Worm (Caenorhabditis elegans) whole organism, late embryonic: ENCODE results near the gene F55B11.5.

Experiments used
- C38D4.7 ChIP-seq: fragments of 200-800 bp; sonication (Bioruptor generic); optimal IDR thresholded peaks from 2 replicates; lab custom pipeline; 2018; ENCODE audit warnings: mild to moderate bottlenecking, missing genetic modification characterization, moderate library complexity, missing compliant biosample characterization
- F13H6.1 ChIP-seq: sonication (generic microtip); optimal IDR thresholded peaks from 2 replicates; lab custom pipeline; 2016; ENCODE audit warnings: missing genetic modification characterization, missing compliant biosample characterization
- K02D7.2 ChIP-seq: sonication (generic microtip); optimal IDR thresholded peaks from 2 replicates; lab custom pipeline; 2017; ENCODE audit warnings: mild to moderate bottlenecking, missing genetic modification characterization, missing compliant biosample characterization
- T23F11.4 ChIP-seq: fragments of 200-800 bp; sonication (Bioruptor generic); optimal IDR thresholded peaks from 2 replicates; lab custom pipeline; 2018; ENCODE audit warnings: mild to moderate bottlenecking, missing genetic modification characterization, missing compliant biosample characterization
- Y22D7AL.16 ChIP-seq: sonication (generic microtip); optimal IDR thresholded peaks from 2 replicates; lab custom pipeline; 2016; ENCODE audit warnings: missing genetic modification characterization, missing compliant biosample characterization
- ama-1 ChIP-seq: fragments of 150-350 bp; optimal IDR thresholded peaks from 2 replicates; lab custom pipeline; 2014
- ceh-22 ChIP-seq: sonication (generic microtip); optimal IDR thresholded peaks from 2 replicates; lab custom pipeline; 2017; ENCODE audit warnings: missing biosample characterization, missing genetic modification characterization
- ceh-31 ChIP-seq: sonication (generic microtip); optimal IDR thresholded peaks from 2 replicates; lab custom pipeline; 2016; ENCODE audit warnings: missing genetic modification characterization, missing compliant biosample characterization
- ceh-6 ChIP-seq: fragments of 200-800 bp; sonication (Bioruptor generic); optimal IDR thresholded peaks from 2 replicates; lab custom pipeline; 2018; ENCODE audit warnings: mild to moderate bottlenecking, missing genetic modification characterization, missing compliant biosample characterization
- che-1 ChIP-seq: sonication (generic microtip); optimal IDR thresholded peaks from 2 replicates; lab custom pipeline; 2016; ENCODE audit warnings: mild to moderate bottlenecking, missing genetic modification characterization, missing compliant biosample characterization
- dmd-4 ChIP-seq: sonication (generic microtip); optimal IDR thresholded peaks from 2 replicates; lab custom pipeline; 2016; ENCODE audit warnings: borderline replicate concordance, missing genetic modification characterization, missing compliant biosample characterization
- elt-2 ChIP-seq: sonication (generic microtip); optimal IDR thresholded peaks from 2 replicates; lab custom pipeline; 2016; ENCODE audit warnings: missing genetic modification reagents, missing genetic modification characterization, missing compliant biosample characterization
- ets-4 ChIP-seq: sonication (generic microtip); optimal IDR thresholded peaks from 2 replicates; lab custom pipeline; 2016; ENCODE audit warnings: missing genetic modification characterization, missing compliant biosample characterization
- fkh-6 ChIP-seq: sonication (generic microtip); optimal IDR thresholded peaks from 2 replicates; lab custom pipeline; 2016; ENCODE audit warnings: missing genetic modification characterization, missing compliant biosample characterization
- hlh-13 ChIP-seq: fragments of 200-800 bp; sonication (Bioruptor generic); optimal IDR thresholded peaks from 2 replicates; lab custom pipeline; 2018; ENCODE audit warnings: mild to moderate bottlenecking, missing genetic modification characterization, missing compliant biosample characterization
- hlh-15 ChIP-seq: sonication (generic microtip); optimal IDR thresholded peaks from 2 replicates; lab custom pipeline; 2016; ENCODE audit warnings: missing genetic modification characterization, missing compliant biosample characterization
- hlh-30 ChIP-seq: sonication (generic microtip); optimal IDR thresholded peaks from 2 replicates; lab custom pipeline; 2017; ENCODE audit warnings: antibody characterized with exemption, missing genetic modification characterization, missing compliant biosample characterization; ENCODE audit not compliant: insufficient read depth
- hlh-6 ChIP-seq: sonication (generic microtip); optimal IDR thresholded peaks from 2 replicates; lab custom pipeline; 2016; ENCODE audit warnings: missing genotype, missing genetic modification characterization, missing compliant biosample characterization
- hlh-8 ChIP-seq: sonication (generic microtip); optimal IDR thresholded peaks from 2 replicates; lab custom pipeline; 2016; ENCODE audit warnings: missing genotype, missing genetic modification characterization, missing compliant biosample characterization
- lim-6 ChIP-seq: sonication (generic microtip); optimal IDR thresholded peaks from 2 replicates; lab custom pipeline; 2016; ENCODE audit warnings: missing genetic modification characterization, missing compliant biosample characterization
- odd-2 ChIP-seq: sonication (generic microtip); optimal IDR thresholded peaks from 2 replicates; lab custom pipeline; 2017; ENCODE audit warnings: antibody characterized with exemption, mild to moderate bottlenecking, missing genetic modification characterization, missing compliant biosample characterization
- pag-3 ChIP-seq: sonication (generic microtip); optimal IDR thresholded peaks from 2 replicates; lab custom pipeline; 2016; ENCODE audit warnings: missing compliant biosample characterization, missing genetic modification characterization, borderline replicate concordance
- pat-9 ChIP-seq: fragments of 200-800 bp; sonication (Bioruptor generic); optimal IDR thresholded peaks from 2 replicates; lab custom pipeline; 2018; ENCODE audit warnings: mild to moderate bottlenecking, missing genetic modification characterization, moderate library complexity, missing compliant biosample characterization
- pax-1 ChIP-seq: fragments of 150-350 bp; optimal IDR thresholded peaks from 2 replicates; lab custom pipeline; 2014; ENCODE audit warnings: missing biosample characterization, missing genetic modification characterization
- pqm-1 ChIP-seq: sonication (generic microtip); optimal IDR thresholded peaks from 2 replicates; lab custom pipeline; 2016; ENCODE audit warnings: missing genetic modification characterization, missing compliant biosample characterization
- ref-2 ChIP-seq: sonication (generic microtip); optimal IDR thresholded peaks from 2 replicates; lab custom pipeline; 2016; ENCODE audit warnings: missing genetic modification characterization, missing compliant biosample characterization
- sdc-2 ChIP-seq: sonication (generic microtip); optimal IDR thresholded peaks from 2 replicates; lab custom pipeline; 2016; ENCODE audit warnings: missing genotype, missing genetic modification characterization, missing compliant biosample characterization
- sox-4 ChIP-seq: sonication (generic microtip); optimal IDR thresholded peaks from 2 replicates; lab custom pipeline; 2017; ENCODE audit warnings: mild to moderate bottlenecking, missing genetic modification characterization, inconsistent platforms, missing compliant biosample characterization
- syd-9 ChIP-seq: sonication (generic microtip); optimal IDR thresholded peaks from 2 replicates; lab custom pipeline; 2016; ENCODE audit warnings: mild to moderate bottlenecking, missing genetic modification characterization, moderate library complexity, missing compliant biosample characterization
- tbx-2 ChIP-seq: sonication (generic microtip); optimal IDR thresholded peaks from 2 replicates; lab custom pipeline; 2016; ENCODE audit warnings: missing genetic modification characterization, missing compliant biosample characterization
- tbx-7 ChIP-seq: sonication (generic microtip); optimal IDR thresholded peaks from 2 replicates; lab custom pipeline; 2016; ENCODE audit warnings: missing genotype, missing genetic modification characterization, missing compliant biosample characterization
- ttx-3 ChIP-seq: sonication (generic microtip); optimal IDR thresholded peaks from 2 replicates; lab custom pipeline; 2016; ENCODE audit warnings: missing genetic modification reagents, missing genetic modification characterization, missing compliant biosample characterization
- unc-42 ChIP-seq: sonication (generic microtip); optimal IDR thresholded peaks from 2 replicates; lab custom pipeline; 2016; ENCODE audit warnings: missing genotype, missing genetic modification characterization, missing compliant biosample characterization

F55B11.5 gene

ce11 chrIV:14395531-14395930, 32.0 kb upstream of the F55B11.5 start:
- TF ChIP-seq tbx-7 (no peak), K02D7.2 (tag; lab: Kevin White, UChicago) (no peak), T23F11.4 (GFP tag; lab: Kevin White, UChicago) (no peak), dmd-4 (tag; lab: Kevin White, UChicago) (no peak), ref-2 (tag; lab: Kevin White, UChicago) (no peak), unc-42 (tag; lab: Kevin White, UChicago) (no peak), ceh-31 (no peak), ceh-22 (tag; lab: Kevin White, UChicago) (no peak), ets-4 (tag; lab: Kevin White, UChicago) (no peak), hlh-30 (tag; lab: Kevin White, UChicago) (no peak), pat-9 (tag; lab: Kevin White, UChicago) (no peak), C38D4.7 (GFP tag; lab: Kevin White, UChicago) (no peak), ttx-3 (tag; lab: Kevin White, UChicago) (no peak), sox-4 (tag; lab: Kevin White, UChicago) (no peak), odd-2 (tag; lab: Kevin White, UChicago) (no peak), lim-6 (no peak), hlh-6 (tag; lab: Kevin White, UChicago) (no peak), pag-3 (tag; lab: Kevin White, UChicago) (no peak), pax-1 (tag; lab: Kevin White, UChicago) (no peak)

- no peak for TF ChIP-seq hlh-15
- no peak for TF ChIP-seq tbx-7
- TF ChIP-seq tbx-2: no peak
- TF ChIP-seq dmd-4 (tag; lab: Kevin White, UChicago): no peak
- no peak for TF ChIP-seq ceh-22 (tag; lab: Kevin White, UChicago)
- TF ChIP-seq sox-4 (tag; lab: Kevin White, UChicago): no peak
These were observed 18.9 kb upstream of the F55B11.5 start for ce11 chrIV:14408569-14408968.

- TF ChIP-seq ceh-22 (tag; lab: Kevin White, UChicago): no peak
- no peak for TF ChIP-seq syd-9
- TF ChIP-seq Y22D7AL.16 (tag; lab: Kevin White, UChicago): no peak
- TF ChIP-seq che-1 (tag; lab: Kevin White, UChicago): no peak
- TF ChIP-seq ceh-6 (GFP tag; lab: Kevin White, UChicago): no peak
- no peak for TF ChIP-seq hlh-13 (GFP tag; lab: Kevin White, UChicago)
- no peak for TF ChIP-seq ref-2 (tag; lab: Kevin White, UChicago)
- TF ChIP-seq unc-42 (tag; lab: Kevin White, UChicago): no peak
- TF ChIP-seq ets-4 (tag; lab: Kevin White, UChicago): no peak
These were observed 14.8 kb upstream of the F55B11.5 start, which contains the start of gene xdh-1 for ce11 chrIV:14412655-14413054. TSS of gene xdh-1 (minus strand) at chrIV:14412894.

ce11 chrIV:14413386-14413785, 14.1 kb upstream of the F55B11.5 start:
- TF ChIP-seq F13H6.1 (tag; lab: Kevin White, UChicago) (no peak), elt-2 (peak; percentile 16), hlh-13 (GFP tag; lab: Kevin White, UChicago) (no peak), hlh-8 (tag; lab: Kevin White, UChicago) (no peak), sdc-2 (tag; lab: Kevin White, UChicago) (no peak), ama-1 (lab: Kevin White, UChicago) (no peak)

ce11 chrIV:14414200-14414599, 13.3 kb upstream of the F55B11.5 start:
- TF ChIP-seq elt-2 (peak; percentile 98), pqm-1 (peak; percentile 25), pax-1 (tag; lab: Kevin White, UChicago) (no peak), fkh-6 (tag; lab: Kevin White, UChicago) (no peak)
